Fruit fly (Drosophila melanogaster): Measurements from ENCODE around the gene MED30.
A peak's percentile ranks its signal among the peaks of the same experiment; 100 is the strongest.

The MED30 gene

dm6 chr3L:636434-636833 lies 17.5 kb downstream of the MED30 start (continued):
- TF ChIP-seq cyc (GFP tag; optimal IDR thresholded peaks at IDR 0.05) (peak; percentile 66), CG6854 (GFP tag; optimal IDR thresholded peaks at IDR 0.05) (no peak), CG32006 (GFP tag; optimal IDR thresholded peaks at IDR 0.05) (peak; percentile 99), Smox (GFP tag; optimal IDR thresholded peaks at IDR 0.05) (peak; percentile 48), CG3032 (tag; optimal IDR thresholded peaks at IDR 0.05) (peak; percentile 64), lz (GFP tag; optimal IDR thresholded peaks at IDR 0.05) (peak; percentile 67), pdm3 (GFP tag; optimal IDR thresholded peaks at IDR 0.05) (peak; percentile 93), CG1621 (tag; optimal IDR thresholded peaks at IDR 0.05) (peak; percentile 71), Blimp-1 (GFP tag; optimal IDR thresholded peaks at IDR 0.05) (no peak), CG3919 (GFP tag; optimal IDR thresholded peaks at IDR 0.05) (peak; percentile 90), spab (GFP tag; optimal IDR thresholded peaks at IDR 0.05) (peak; percentile 70), Sox14 (GFP tag; optimal IDR thresholded peaks at IDR 0.05) (peak; percentile 90), Gug (GFP tag; IDR thresholded peaks at IDR 0.05) (peak; percentile 97), acj6 (GFP tag; optimal IDR thresholded peaks at IDR 0.05) (peak; percentile 86), fd85E (GFP tag; optimal IDR thresholded peaks at IDR 0.05) (peak; percentile 49), eg (GFP tag; IDR thresholded peaks at IDR 0.05) (peak; percentile 99), ss (GFP tag; optimal IDR thresholded peaks at IDR 0.05) (peak; percentile 38 to 52), CG8119 (GFP tag; IDR thresholded peaks at IDR 0.05) (peak; percentile 98), CG6792 (GFP tag; optimal IDR thresholded peaks at IDR 0.05) (peak; percentile 73), CG10631 (GFP tag; optimal IDR thresholded peaks at IDR 0.05) (peak; percentile 91), Sox102F (GFP tag; optimal IDR thresholded peaks at IDR 0.05) (peak; percentile 73), Lpt (GFP tag; optimal IDR thresholded peaks at IDR 0.05) (peak; percentile 97), CG11294 (GFP tag; IDR thresholded peaks at IDR 0.05) (peak; percentile 95), CG4318 (GFP tag; optimal IDR thresholded peaks at IDR 0.05) (peak; percentile 98), CG10669 (GFP tag; optimal IDR thresholded peaks at IDR 0.05) (peak; percentile 73), svp (GFP tag) (peak; percentile 63), Ets96B (tag; optimal IDR thresholded peaks at IDR 0.05) (peak; percentile 75), vri (GFP tag; optimal IDR thresholded peaks at IDR 0.05) (peak; percentile 6), esn (GFP tag; optimal IDR thresholded peaks at IDR 0.05) (peak; percentile 66), CG11762 (GFP tag; optimal IDR thresholded peaks at IDR 0.05; ENCODE audit: insufficient read depth) (peak; percentile 79), CG16779 (tag; optimal IDR thresholded peaks at IDR 0.05) (peak; percentile 81), Met (GFP tag; optimal IDR thresholded peaks at IDR 0.05) (peak; percentile 66)

dm6 chr3L:635529-635928 lies 18.4 kb downstream of the MED30 start:
- no peak for TF ChIP-seq net (GFP tag; optimal IDR thresholded peaks at IDR 0.05)
- TF ChIP-seq fkh (GFP tag; optimal IDR thresholded peaks at IDR 0.05): no peak
- no peak for TF ChIP-seq CG8632 (GFP tag; optimal IDR thresholded peaks at IDR 0.05)
- TF ChIP-seq CG3919 (GFP tag; optimal IDR thresholded peaks at IDR 0.05): no peak
- TF ChIP-seq Eip93F (GFP tag; optimal IDR thresholded peaks at IDR 0.05): no peak
- TF ChIP-seq Hr39 (GFP tag; optimal IDR thresholded peaks at IDR 0.05): no peak
- no peak for TF ChIP-seq Sox102F (GFP tag; optimal IDR thresholded peaks at IDR 0.05)
- TF ChIP-seq pdm3 (GFP tag; optimal IDR thresholded peaks at IDR 0.05): no peak
- no peak for TF ChIP-seq ss (GFP tag; optimal IDR thresholded peaks at IDR 0.05)
- no peak for TF ChIP-seq Sox15 (GFP tag; optimal IDR thresholded peaks at IDR 0.05)

- TF ChIP-seq lz (GFP tag; optimal IDR thresholded peaks at IDR 0.05): no peak
- no peak for TF ChIP-seq Eip93F (GFP tag; optimal IDR thresholded peaks at IDR 0.05)
- no peak for TF ChIP-seq Ets96B (tag; optimal IDR thresholded peaks at IDR 0.05)
- TF ChIP-seq vri (GFP tag; optimal IDR thresholded peaks at IDR 0.05): no peak
- TF ChIP-seq Gug (GFP tag; IDR thresholded peaks at IDR 0.05): no peak
- TF ChIP-seq OdsH (GFP tag; optimal IDR thresholded peaks at IDR 0.05): no peak
- TF ChIP-seq CG11902 (GFP tag; optimal IDR thresholded peaks at IDR 0.05): no peak
- no peak for TF ChIP-seq esn (GFP tag; optimal IDR thresholded peaks at IDR 0.05)
- no peak for TF ChIP-seq CG6792 (GFP tag; optimal IDR thresholded peaks at IDR 0.05)
- no peak for TF ChIP-seq CG31627 (GFP tag; optimal IDR thresholded peaks at IDR 0.05)
- TF ChIP-seq Hr39 (GFP tag; optimal IDR thresholded peaks at IDR 0.05): no peak
- TF ChIP-seq spab (GFP tag; optimal IDR thresholded peaks at IDR 0.05): no peak
Measured at dm6 chr3L:635016-635363, 18.9 kb downstream of the MED30 start.

All from whole organism, prepupa.